Fruit fly (Drosophila melanogaster) whole organism, prepupa: ENCODE data around the gene CG13065.

Experiments used
- CG10631 ChIP-seq: fragments of 200-800 bp; sonication (Bioruptor generic); optimal IDR thresholded peaks from 2 replicates; lab custom pipeline; 2016; ENCODE audit warnings: missing biosample characterization, missing genetic modification characterization
- CG10669 ChIP-seq: fragments of 200-800 bp; sonication (Bioruptor generic); optimal IDR thresholded peaks from 3 replicates; lab custom pipeline; 2018; ENCODE audit warnings: missing biosample characterization, mild to moderate bottlenecking, missing genetic modification characterization, moderate library complexity
- CG11762 ChIP-seq: fragments of 200-800 bp; sonication (Bioruptor generic); optimal IDR thresholded peaks from 3 replicates; lab custom pipeline; 2016; ENCODE audit warnings: missing biosample characterization, missing genetic modification characterization; ENCODE audit not compliant: insufficient read depth
- CG11902 ChIP-seq: fragments of 200-800 bp; sonication (Bioruptor generic); optimal IDR thresholded peaks from 3 replicates; lab custom pipeline; 2016; ENCODE audit warnings: missing biosample characterization, missing genetic modification characterization
- CG15336 ChIP-seq: fragments of 200-800 bp; sonication (Bioruptor generic); IDR thresholded peaks from 2 replicates; pipeline ENCODE4 v1.3.6; 2022; ENCODE audit warnings: missing biosample characterization, missing genetic modification characterization
- CG1621 ChIP-seq: fragments of 200-800 bp; sonication (Bioruptor generic); optimal IDR thresholded peaks from 3 replicates; lab custom pipeline; 2018; ENCODE audit warnings: missing biosample characterization, mild to moderate bottlenecking, missing genetic modification characterization
- CG16779 ChIP-seq: fragments of 200-800 bp; sonication (Bioruptor generic); optimal IDR thresholded peaks from 3 replicates; lab custom pipeline; 2017; ENCODE audit warnings: missing biosample characterization, mild to moderate bottlenecking, missing genetic modification characterization
- CG3032 ChIP-seq: fragments of 200-800 bp; optimal IDR thresholded peaks from 2 replicates; lab custom pipeline; 2019; ENCODE audit warnings: missing biosample characterization, mild to moderate bottlenecking, missing genetic modification characterization, moderate library complexity
- CG31627 ChIP-seq: fragments of 200-800 bp; sonication (Bioruptor generic); optimal IDR thresholded peaks from 3 replicates; lab custom pipeline; 2016; ENCODE audit warnings: missing biosample characterization, missing genetic modification characterization
- CG32006 ChIP-seq: fragments of 200-800 bp; sonication (Bioruptor generic); optimal IDR thresholded peaks from 3 replicates; lab custom pipeline; 2017; ENCODE audit warnings: missing biosample characterization, mild to moderate bottlenecking, missing genetic modification characterization
- CG34406 ChIP-seq: fragments of 200-800 bp; sonication (Bioruptor generic); optimal IDR thresholded peaks from 3 replicates; lab custom pipeline; 2016; ENCODE audit warnings: missing biosample characterization, missing genetic modification characterization
- CG6163 ChIP-seq: fragments of 200-800 bp; sonication (Bioruptor generic); IDR thresholded peaks from 3 replicates; pipeline ENCODE4 v1.3.6; 2022; ENCODE audit warnings: missing biosample characterization, missing genetic modification characterization
- CG6276 ChIP-seq: fragments of 200-800 bp; sonication (Bioruptor generic); optimal IDR thresholded peaks from 2 replicates; lab custom pipeline; 2017; ENCODE audit warnings: missing biosample characterization, mild to moderate bottlenecking, missing genetic modification characterization
- CG6792 ChIP-seq: fragments of 200-800 bp; sonication (Bioruptor generic); optimal IDR thresholded peaks from 3 replicates; lab custom pipeline; 2016; ENCODE audit warnings: missing biosample characterization, missing genetic modification characterization
- CG6854 ChIP-seq: fragments of 200-800 bp; sonication (Bioruptor generic); optimal IDR thresholded peaks from 2 replicates; lab custom pipeline; 2017; ENCODE audit warnings: missing biosample characterization, mild to moderate bottlenecking, missing genetic modification characterization
- CG8119 ChIP-seq: fragments of 200-800 bp; sonication (Bioruptor generic); IDR thresholded peaks from 3 replicates; pipeline ENCODE4 v1.3.6; 2022; ENCODE audit warnings: missing biosample characterization, missing genetic modification characterization
- CG8632 ChIP-seq: fragments of 200-800 bp; sonication (Bioruptor generic); optimal IDR thresholded peaks from 3 replicates; lab custom pipeline; 2016; ENCODE audit warnings: missing biosample characterization, missing genetic modification characterization
- Eip75B ChIP-seq: fragments of 200-800 bp; sonication (Bioruptor generic); optimal IDR thresholded peaks from 3 replicates; lab custom pipeline; 2016; ENCODE audit warnings: missing biosample characterization, missing genetic modification characterization
- Eip78C ChIP-seq: fragments of 200-800 bp; sonication (Bioruptor generic); peaks from one replicate; lab custom pipeline; 2016; ENCODE audit warnings: missing biosample characterization, missing genetic modification characterization
- Ets21C ChIP-seq: fragments of 200-800 bp; sonication (Bioruptor generic); optimal IDR thresholded peaks from 3 replicates; lab custom pipeline; 2016; ENCODE audit warnings: missing biosample characterization, missing genetic modification characterization
- Ets96B ChIP-seq: fragments of 200-800 bp; optimal IDR thresholded peaks from 2 replicates; lab custom pipeline; 2019; ENCODE audit warnings: missing biosample characterization, mild to moderate bottlenecking, missing genetic modification characterization, moderate library complexity
- Hr38 ChIP-seq: sonication (Bioruptor generic); optimal IDR thresholded peaks from 2 replicates; lab custom pipeline; 2016; ENCODE audit warnings: missing biosample characterization, missing genetic modification characterization
- Hr4 ChIP-seq: fragments of 200-800 bp; sonication (Bioruptor generic); optimal IDR thresholded peaks from 3 replicates; lab custom pipeline; 2016; ENCODE audit warnings: missing biosample characterization, missing genetic modification characterization
- OdsH ChIP-seq: fragments of 200-800 bp; sonication (Bioruptor generic); optimal IDR thresholded peaks from 3 replicates; lab custom pipeline; 2016; ENCODE audit warnings: missing biosample characterization, missing genetic modification characterization
- Smox ChIP-seq: fragments of 200-800 bp; sonication (Bioruptor generic); optimal IDR thresholded peaks from 3 replicates; lab custom pipeline; 2016; ENCODE audit warnings: missing biosample characterization, missing genetic modification characterization
- Sox102F ChIP-seq: fragments of 200-800 bp; sonication (Bioruptor generic); optimal IDR thresholded peaks from 2 replicates; lab custom pipeline; 2016; ENCODE audit warnings: missing biosample characterization, mild to moderate bottlenecking, missing genetic modification characterization
- Sox14 ChIP-seq: fragments of 200-800 bp; sonication (Bioruptor generic); optimal IDR thresholded peaks from 3 replicates; lab custom pipeline; 2016; ENCODE audit warnings: missing biosample characterization, missing genetic modification characterization
- achi ChIP-seq: fragments of 200-800 bp; sonication (Bioruptor generic); optimal IDR thresholded peaks from 3 replicates; lab custom pipeline; 2016; ENCODE audit warnings: missing biosample characterization, missing genetic modification characterization
- acj6 ChIP-seq: fragments of 200-800 bp; sonication (Bioruptor generic); optimal IDR thresholded peaks from 3 replicates; lab custom pipeline; 2016; ENCODE audit warnings: missing biosample characterization, missing genetic modification characterization
- eg ChIP-seq: fragments of 200-800 bp; sonication (Bioruptor generic); IDR thresholded peaks from 3 replicates; pipeline ENCODE4 v1.3.6; 2022; ENCODE audit warnings: missing biosample characterization, missing genetic modification characterization
- fd59A ChIP-seq: fragments of 200-800 bp; sonication (Bioruptor generic); optimal IDR thresholded peaks from 2 replicates; lab custom pipeline; 2017; ENCODE audit warnings: missing biosample characterization, mild to moderate bottlenecking, missing genetic modification characterization, missing genetic modification reagents
- fd85E ChIP-seq: fragments of 200-800 bp; sonication (Bioruptor generic); optimal IDR thresholded peaks from 3 replicates; lab custom pipeline; 2016; ENCODE audit warnings: missing biosample characterization, missing genetic modification characterization
- fkh ChIP-seq: fragments of 200-800 bp; sonication (Bioruptor generic); optimal IDR thresholded peaks from 3 replicates; lab custom pipeline; 2017; ENCODE audit warnings: missing biosample characterization, mild to moderate bottlenecking, missing genetic modification characterization, moderate library complexity
- lz ChIP-seq: fragments of 200-800 bp; sonication (Bioruptor generic); optimal IDR thresholded peaks from 3 replicates; lab custom pipeline; 2016; ENCODE audit warnings: missing biosample characterization, missing genetic modification characterization
- pdm3 ChIP-seq: fragments of 200-800 bp; sonication (Bioruptor generic); optimal IDR thresholded peaks from 3 replicates; lab custom pipeline; 2016; ENCODE audit warnings: missing biosample characterization, missing genetic modification characterization
- spab ChIP-seq: fragments of 200-800 bp; sonication (Bioruptor generic); optimal IDR thresholded peaks from 2 replicates; lab custom pipeline; 2017; ENCODE audit warnings: missing biosample characterization, mild to moderate bottlenecking, missing genetic modification characterization, missing genetic modification reagents
- svp ChIP-seq: fragments of 200-800 bp; sonication (Bioruptor generic); peaks from one replicate; lab custom pipeline; 2016; ENCODE audit warnings: missing biosample characterization, missing genetic modification characterization
- topi ChIP-seq: fragments of 200-800 bp; sonication (Bioruptor generic); optimal IDR thresholded peaks from 3 replicates; lab custom pipeline; 2016; ENCODE audit warnings: missing biosample characterization, missing genetic modification characterization
- vri ChIP-seq: fragments of 200-800 bp; sonication (Bioruptor generic); optimal IDR thresholded peaks from 3 replicates; lab custom pipeline; 2016; ENCODE audit warnings: missing biosample characterization, mild to moderate bottlenecking, missing genetic modification characterization

Gene CG13065

DNA sequence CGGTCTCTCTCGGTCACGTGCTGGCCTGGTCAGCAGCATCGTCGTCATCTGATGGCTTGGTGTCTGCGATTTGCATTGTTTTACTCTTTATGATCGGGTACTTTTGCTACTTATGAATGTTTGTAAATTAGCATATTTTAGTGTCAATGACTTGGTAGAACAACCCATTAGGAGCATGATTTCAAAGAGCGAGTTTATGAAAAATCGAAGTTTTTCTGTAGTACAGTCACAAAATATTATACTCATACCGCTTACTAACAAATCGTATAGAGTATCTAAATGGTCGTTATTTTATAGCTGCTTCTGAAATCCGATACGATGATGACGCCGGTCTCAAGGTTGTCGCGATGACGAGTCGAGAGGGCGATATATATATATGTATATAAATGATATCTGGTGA, 9.0 kb downstream of the CG13065 start (continued):
- peak; percentile 46 for TF ChIP-seq OdsH (GFP tag; lab: Kevin White, UChicago)
- peak; percentile 39 for TF ChIP-seq svp (GFP tag; lab: Kevin White, UChicago)
- TF ChIP-seq Eip75B (GFP tag; lab: Kevin White, UChicago), result peak; percentile 71
- TF ChIP-seq CG6163 (GFP tag; lab: Robert Waterston, UW), result peak; percentile 44; the same call in 1 of the 3 replicates
- peak; percentile 53 for TF ChIP-seq achi (GFP tag; lab: Kevin White, UChicago)
- peak; percentile 67 for TF ChIP-seq CG8632 (GFP tag; lab: Kevin White, UChicago)
- TF ChIP-seq topi (GFP tag; lab: Kevin White, UChicago), result peak; percentile 35
- TF ChIP-seq fd59A (GFP tag; lab: Kevin White, UChicago), result peak; percentile 79

DNA sequence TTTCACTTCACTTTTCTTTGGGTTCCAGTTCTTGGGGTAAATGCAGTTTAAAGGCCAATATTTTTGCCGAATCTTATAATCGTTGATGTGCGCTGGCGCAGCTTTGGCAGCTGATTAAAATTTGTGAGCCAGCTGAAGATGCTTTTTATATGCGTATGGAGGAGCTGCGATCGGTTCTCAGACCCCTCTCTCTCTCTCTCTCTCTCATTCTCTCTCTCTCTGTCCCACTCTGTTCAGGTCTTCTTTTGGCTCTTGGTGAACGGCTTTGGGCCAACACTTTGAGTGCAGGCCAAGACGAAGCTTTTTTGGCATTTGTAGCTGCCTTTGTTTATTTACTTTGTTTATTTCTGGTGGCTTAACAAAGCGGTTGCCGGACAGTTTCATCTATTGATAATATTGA, 11.1 kb downstream of the CG13065 start, which contains the start of gene CG13046:
Gene CG13046, minus strand, starts transcription at position 101 of the 400 bp plus-strand sequence.
- TF ChIP-seq CG10631 (GFP tag; lab: Kevin White, UChicago) (no peak), CG15336 (GFP tag; lab: Robert Waterston, UW) (no peak), topi (GFP tag; lab: Kevin White, UChicago) (no peak), Sox14 (GFP tag; lab: Kevin White, UChicago) (no peak), fkh (no peak), CG16779 (tag; lab: Kevin White, UChicago) (no peak), Hr38 (no peak), eg (no peak), Smox (GFP tag; lab: Kevin White, UChicago) (no peak)

DNA sequence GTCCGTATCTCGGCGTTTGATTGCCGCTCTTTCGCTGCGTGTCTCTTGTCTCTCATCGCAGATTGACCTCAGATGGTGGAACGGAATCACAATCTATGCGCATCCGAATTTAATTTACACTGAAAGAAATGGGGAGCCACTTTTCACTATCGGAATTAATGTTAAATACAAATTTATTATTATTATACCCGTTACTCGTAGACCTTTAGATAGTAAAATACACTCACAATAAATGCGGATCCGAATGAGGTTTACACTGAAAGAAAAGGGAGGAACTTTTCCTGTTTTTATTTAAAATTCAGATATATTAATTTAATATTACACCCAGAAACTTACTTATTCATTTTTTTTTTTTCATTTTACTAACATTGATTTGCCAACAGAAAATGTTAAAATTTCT, 11.8 kb downstream of the CG13065 start:
- TF ChIP-seq achi (GFP tag; lab: Kevin White, UChicago) (peak; percentile 23), eg (peak; percentile 14; the same call in 1 of the 3 replicates), CG10631 (GFP tag; lab: Kevin White, UChicago) (peak; percentile 33), Eip78C (GFP tag; lab: Kevin White, UChicago) (peak; percentile 73), Hr4 (GFP tag; lab: Kevin White, UChicago) (peak; percentile 18), CG8119 (GFP tag; lab: Robert Waterston, UW) (peak; percentile 46; the same call in 1 of the 3 replicates), fd85E (GFP tag; lab: Kevin White, UChicago) (no peak), Ets96B (tag; lab: Kevin White, UChicago) (peak; percentile 14), Sox102F (GFP tag; lab: Kevin White, UChicago) (no peak), CG3032 (tag; lab: Kevin White, UChicago) (no peak), CG6792 (GFP tag; lab: Kevin White, UChicago) (no peak), CG1621 (tag; lab: Kevin White, UChicago) (peak; percentile 12), CG11762 (GFP tag; lab: Kevin White, UChicago) (peak; percentile 15), CG31627 (no peak), Hr38 (no peak), CG32006 (GFP tag; lab: Kevin White, UChicago) (peak; percentile 25), spab (GFP tag; lab: Kevin White, UChicago) (peak; percentile 12), CG8632 (GFP tag; lab: Kevin White, UChicago) (no peak), acj6 (GFP tag; lab: Kevin White, UChicago) (peak; percentile 30), CG10669 (GFP tag; lab: Kevin White, UChicago) (peak; percentile 4), Smox (GFP tag; lab: Kevin White, UChicago) (no peak), CG6276 (no peak), OdsH (GFP tag; lab: Kevin White, UChicago) (peak; percentile 26), pdm3 (GFP tag; lab: Kevin White, UChicago) (peak; percentile 10), vri (GFP tag; lab: Kevin White, UChicago) (no peak), CG34406 (GFP tag; lab: Kevin White, UChicago) (peak; percentile 5), CG11902 (GFP tag; lab: Kevin White, UChicago) (no peak), CG6854 (GFP tag; lab: Kevin White, UChicago) (no peak), CG6163 (GFP tag; lab: Robert Waterston, UW) (0 out of 3 replicates have a peak, but pooled peaks have one; percentile 45), lz (GFP tag; lab: Kevin White, UChicago) (no peak), CG15336 (GFP tag; lab: Robert Waterston, UW) (peak; percentile 8; the same call in 1 of the 2 replicates), Ets21C (GFP tag; lab: Kevin White, UChicago) (no peak), svp (GFP tag; lab: Kevin White, UChicago) (no peak)
